Worm (Caenorhabditis elegans) whole organism, young adult: ENCODE results near the gene ttr-25.

Source experiments
- B0336.3 ChIP-seq: fragments of 200-800 bp; sonication (Bioruptor generic); IDR thresholded peaks from 2 replicates; pipeline ENCODE4 v1.3.6; 2022; ENCODE audit warnings: missing genetic modification characterization, missing compliant biosample characterization
- F37B4.10 ChIP-seq: fragments of 200-800 bp; sonication (Bioruptor generic); IDR thresholded peaks from 2 replicates; pipeline ENCODE4 v1.3.6; 2022; ENCODE audit warnings: missing genetic modification characterization, missing compliant biosample characterization
- F39B2.1 ChIP-seq: fragments of 200-800 bp; sonication (Bioruptor generic); IDR thresholded peaks from 2 replicates; pipeline ENCODE4 v1.3.6; 2022; ENCODE audit warnings: missing genetic modification reagents, missing genetic modification characterization, missing compliant biosample characterization
- F52B5.7 ChIP-seq: sonication (generic microtip); optimal IDR thresholded peaks from 2 replicates; lab custom pipeline; 2016; ENCODE audit warnings: mild to moderate bottlenecking, missing genetic modification characterization, missing compliant biosample characterization
- Y53F4B.3 ChIP-seq: fragments of 200-800 bp; sonication (Bioruptor generic); IDR thresholded peaks from 2 replicates; pipeline ENCODE4 v1.3.6; 2022; ENCODE audit warnings: missing genetic modification reagents, missing genetic modification characterization, missing compliant biosample characterization
- Y53G8AR.9 ChIP-seq: fragments of 200-800 bp; sonication (Bioruptor generic); conservative IDR thresholded peaks from 2 replicates; pipeline ENCODE4 v1.3.6; 2022; ENCODE audit warnings: missing genetic modification reagents, missing genetic modification characterization, missing compliant biosample characterization
- akir-1 ChIP-seq: fragments of 200-800 bp; sonication (Bioruptor generic); optimal IDR thresholded peaks from 2 replicates; lab custom pipeline; 2018; ENCODE audit warnings: mild to moderate bottlenecking, missing genetic modification characterization, moderate library complexity, missing compliant biosample characterization
- atf-7 ChIP-seq: sonication (generic microtip); optimal IDR thresholded peaks from 2 replicates; lab custom pipeline; 2017; ENCODE audit warnings: mild to moderate bottlenecking, missing genetic modification characterization, missing compliant biosample characterization
- bed-2 ChIP-seq: fragments of 200-800 bp; sonication (Bioruptor generic); IDR thresholded peaks from 2 replicates; pipeline ENCODE4 v1.3.6; 2022; ENCODE audit warnings: missing genetic modification reagents, missing genetic modification characterization, missing compliant biosample characterization
- cebp-1 ChIP-seq, 2 experiments: fragments of 200-800 bp in 1 of 2; sonication (Bioruptor generic) in 1 of 2; sonication (generic microtip) in 1 of 2; IDR thresholded peaks in 1 of 2; optimal IDR thresholded peaks in 1 of 2; 2 replicates each; pipeline versions ENCODE4 v1.3.6 to Lab custom; 2017 to 2022; ENCODE audit warnings: missing compliant biosample characterization in 2 of 2, missing genetic modification characterization in 2 of 2, mild to moderate bottlenecking in 1 of 2, missing genetic modification reagents in 1 of 2, moderate library complexity in 1 of 2
- ceh-40 ChIP-seq: fragments of 200-800 bp; sonication (Bioruptor generic); IDR thresholded peaks from 2 replicates; pipeline ENCODE4 v1.3.6; 2022; ENCODE audit warnings: missing genetic modification characterization, missing compliant biosample characterization
- die-1 ChIP-seq: sonication (generic microtip); optimal IDR thresholded peaks from 2 replicates; lab custom pipeline; 2016; ENCODE audit warnings: missing genotype, mild to moderate bottlenecking, missing genetic modification characterization, missing compliant biosample characterization
- efl-1 ChIP-seq: fragments of 150-350 bp; optimal IDR thresholded peaks from 2 replicates; lab custom pipeline; 2014; ENCODE audit warnings: missing biosample characterization, missing genetic modification reagents, missing genetic modification characterization
- egrh-3 ChIP-seq: fragments of 200-800 bp; sonication (Bioruptor generic); IDR thresholded peaks from 2 replicates; pipeline ENCODE4 v1.3.6; 2022; ENCODE audit warnings: missing genetic modification reagents, missing genetic modification characterization, missing compliant biosample characterization
- ets-4 ChIP-seq: fragments of 200-800 bp; sonication (Bioruptor generic); optimal IDR thresholded peaks from 2 replicates; lab custom pipeline; 2018; ENCODE audit warnings: mild to moderate bottlenecking, missing genetic modification characterization, missing compliant biosample characterization
- fkh-3 ChIP-seq: sonication (generic microtip); optimal IDR thresholded peaks from 2 replicates; lab custom pipeline; 2016; ENCODE audit warnings: mild to moderate bottlenecking, missing genetic modification characterization, missing compliant biosample characterization
- gei-17 ChIP-seq: fragments of 200-800 bp; sonication (Bioruptor generic); optimal IDR thresholded peaks from 2 replicates; lab custom pipeline; 2018; ENCODE audit warnings: mild to moderate bottlenecking, missing genetic modification characterization, missing compliant biosample characterization
- him-1 ChIP-seq: sonication (generic microtip); optimal IDR thresholded peaks from 2 replicates; lab custom pipeline; 2016; ENCODE audit warnings: missing genotype, missing genetic modification reagents, missing genetic modification characterization, missing compliant biosample characterization
- hmg-20 ChIP-seq: fragments of 200-800 bp; sonication (Bioruptor generic); IDR thresholded peaks from 2 replicates; pipeline ENCODE4 v1.3.6; 2022; ENCODE audit warnings: missing genetic modification reagents, missing genetic modification characterization, missing compliant biosample characterization
- hrde-1 ChIP-seq: sonication (generic microtip); optimal IDR thresholded peaks from 2 replicates; lab custom pipeline; 2016; ENCODE audit warnings: missing genetic modification characterization, mild to moderate bottlenecking, missing compliant biosample characterization, moderate library complexity, missing genotype, missing genetic modification reagents, borderline replicate concordance
- hsf-1 ChIP-seq: fragments of 200-800 bp; sonication (Bioruptor generic); IDR thresholded peaks from 2 replicates; pipeline ENCODE4 v1.3.6; 2022; ENCODE audit warnings: missing genetic modification reagents, missing genetic modification characterization, missing compliant biosample characterization
- let-526 ChIP-seq: fragments of 200-800 bp; sonication (Bioruptor generic); IDR thresholded peaks from 2 replicates; pipeline ENCODE4 v1.3.6; 2022; ENCODE audit warnings: missing genetic modification reagents, missing genetic modification characterization, missing compliant biosample characterization
- let-607 ChIP-seq, 2 experiments: fragments of 200-800 bp in 1 of 2; sonication (Bioruptor generic) in 1 of 2; sonication (generic microtip) in 1 of 2; optimal IDR thresholded peaks; 2 replicates each; lab custom pipeline; 2016 to 2018; ENCODE audit warnings: mild to moderate bottlenecking in 2 of 2, missing compliant biosample characterization in 2 of 2, missing genetic modification characterization in 2 of 2, moderate library complexity in 2 of 2, missing genotype in 1 of 2
- lin-26 ChIP-seq: fragments of 200-800 bp; sonication (Bioruptor generic); IDR thresholded peaks from 2 replicates; pipeline ENCODE4 v1.3.6; 2022; ENCODE audit warnings: missing genetic modification reagents, missing genetic modification characterization, missing compliant biosample characterization
- lsy-27 ChIP-seq: sonication (generic microtip); optimal IDR thresholded peaks from 2 replicates; lab custom pipeline; 2017; ENCODE audit warnings: missing genetic modification characterization, mild to moderate bottlenecking, missing compliant biosample characterization, antibody characterized with exemption, missing genotype, borderline replicate concordance; ENCODE audit not compliant: insufficient read depth
- mes-4 ChIP-seq: sonication (generic microtip); optimal IDR thresholded peaks from 2 replicates; lab custom pipeline; 2016; ENCODE audit warnings: missing genotype, missing genetic modification characterization, missing compliant biosample characterization
- mxl-1 ChIP-seq: sonication (generic microtip); optimal IDR thresholded peaks from 2 replicates; lab custom pipeline; 2016; ENCODE audit warnings: missing genetic modification characterization, missing compliant biosample characterization
- nfya-2 ChIP-seq: fragments of 200-800 bp; sonication (Bioruptor generic); IDR thresholded peaks from 2 replicates; pipeline ENCODE4 v1.3.6; 2022; ENCODE audit warnings: missing genetic modification reagents, missing genetic modification characterization, missing compliant biosample characterization
- nhr-120 ChIP-seq: fragments of 200-800 bp; sonication (Bioruptor generic); IDR thresholded peaks from 2 replicates; pipeline ENCODE4 v1.3.6; 2022; ENCODE audit warnings: missing genetic modification characterization, missing compliant biosample characterization
- nhr-80 ChIP-seq: sonication (generic microtip); optimal IDR thresholded peaks from 2 replicates; lab custom pipeline; 2016; ENCODE audit warnings: missing genetic modification characterization, missing compliant biosample characterization
- rcor-1 ChIP-seq: fragments of 200-800 bp; sonication (Bioruptor generic); IDR thresholded peaks from 2 replicates; pipeline ENCODE4 v1.3.6; 2022; ENCODE audit warnings: missing genetic modification reagents, missing genetic modification characterization, missing compliant biosample characterization
- rpc-1 ChIP-seq, 2 experiments: fragments of 150-350 bp in 1 of 2; sonication (generic microtip) in 1 of 2; optimal IDR thresholded peaks; 2 replicates each; lab custom pipeline; 2014 to 2018; ENCODE audit warnings: missing biosample characterization in 1 of 2, missing genetic modification characterization in 1 of 2, missing genetic modification reagents in 1 of 2, missing genotype in 1 of 2
- snpc-3.4 ChIP-seq: sonication (generic microtip); optimal IDR thresholded peaks from 2 replicates; lab custom pipeline; 2017; ENCODE audit warnings: missing genetic modification characterization, mild to moderate bottlenecking, missing compliant biosample characterization, antibody characterized with exemption, moderate library complexity, missing genotype, missing genetic modification reagents
- snpc-4 ChIP-seq, 5 experiments: fragments of 150-350 bp in 1 of 5; sonication (generic microtip) in 4 of 5; optimal IDR thresholded peaks; 2 replicates each; lab custom pipeline; 2014 to 2018; ENCODE audit warnings: missing genetic modification characterization in 5 of 5, missing biosample characterization in 3 of 5, antibody characterized with exemption in 2 of 5, mild to moderate bottlenecking in 2 of 5, missing compliant biosample characterization in 2 of 5, missing genotype in 2 of 5, moderate library complexity in 2 of 5, missing genetic modification reagents in 1 of 5
- somi-1 ChIP-seq: fragments of 200-800 bp; sonication (Bioruptor generic); optimal IDR thresholded peaks from 2 replicates; lab custom pipeline; 2018; ENCODE audit warnings: mild to moderate bottlenecking, missing genetic modification characterization, missing compliant biosample characterization
- tbp1 ChIP-seq: fragments of 200-800 bp; sonication (Bioruptor generic); optimal IDR thresholded peaks from 2 replicates; lab custom pipeline; 2018; ENCODE audit warnings: mild to moderate bottlenecking, missing genetic modification characterization, missing compliant biosample characterization
- unc-62 ChIP-seq: fragments of 150-350 bp; optimal IDR thresholded peaks from 2 replicates; lab custom pipeline; 2014; ENCODE audit warnings: missing biosample characterization, missing genetic modification reagents, missing genetic modification characterization
- ztf-18 ChIP-seq: sonication (generic microtip); optimal IDR thresholded peaks from 2 replicates; lab custom pipeline; 2016; ENCODE audit warnings: missing genotype, mild to moderate bottlenecking, missing genetic modification characterization, missing compliant biosample characterization
- ztf-22 ChIP-seq: fragments of 200-800 bp; sonication (Bioruptor generic); optimal IDR thresholded peaks from 2 replicates; lab custom pipeline; 2018; ENCODE audit warnings: mild to moderate bottlenecking, missing genetic modification characterization, moderate library complexity, missing compliant biosample characterization
- ztf-26 ChIP-seq: sonication (generic microtip); optimal IDR thresholded peaks from 2 replicates; lab custom pipeline; 2017; ENCODE audit warnings: missing genetic modification characterization, missing compliant biosample characterization
- ztf-28 ChIP-seq: fragments of 200-800 bp; sonication (Bioruptor generic); IDR thresholded peaks from 2 replicates; pipeline ENCODE4 v1.3.6; 2022; ENCODE audit warnings: missing genetic modification reagents, missing genetic modification characterization, missing compliant biosample characterization
- ztf-6 ChIP-seq: fragments of 200-800 bp; sonication (Bioruptor generic); IDR thresholded peaks from 2 replicates; pipeline ENCODE4 v1.3.6; 2022; ENCODE audit warnings: missing genetic modification reagents, missing genetic modification characterization, missing compliant biosample characterization

ttr-25 gene

ce11 chrV:18576128-18576527 lies 19.6 kb downstream of the ttr-25 start (continued):
- no peak for TF ChIP-seq egrh-3
- TF ChIP-seq lin-26 (GFP tag; lab: Robert Waterston, UW), result no peak
- TF ChIP-seq akir-1 (GFP tag; lab: Kevin White, UChicago), result no peak
- no peak for TF ChIP-seq mxl-1 (tag; lab: Kevin White, UChicago)
- no peak for TF ChIP-seq hrde-1 (tag; lab: Kevin White, UChicago)
- TF ChIP-seq gei-17 (GFP tag; lab: Kevin White, UChicago), result no peak
- TF ChIP-seq ztf-28 (GFP tag; lab: Robert Waterston, UW), result no peak
- TF ChIP-seq lsy-27 (tag; lab: Kevin White, UChicago), result no peak
- no peak for TF ChIP-seq nhr-120 (GFP tag; lab: Robert Waterston, UW)
- TF ChIP-seq somi-1 (GFP tag; lab: Kevin White, UChicago), result no peak
- TF ChIP-seq rpc-1 (optimal IDR thresholded peaks at IDR 0.05; lab: Kevin White, UChicago), result no peak
- no peak for TF ChIP-seq rpc-1 (tag; optimal IDR thresholded peaks at IDR 0.05; lab: Kevin White, UChicago)
- no peak for TF ChIP-seq mes-4 (tag; lab: Kevin White, UChicago)
- TF ChIP-seq Y53G8AR.9 (GFP tag; lab: Robert Waterston, UW), result 0 out of 2 replicates have a peak, but pooled peaks have one; percentile 56
- no peak for TF ChIP-seq snpc-3.4
- TF ChIP-seq ztf-26 (tag; lab: Kevin White, UChicago), result no peak
- TF ChIP-seq bed-2 (GFP tag; lab: Robert Waterston, UW), result no peak
- TF ChIP-seq efl-1 (GFP tag; lab: Kevin White, UChicago), result no peak
- peak; percentile 63 for TF ChIP-seq atf-7 (tag; lab: Kevin White, UChicago)
- TF ChIP-seq hmg-20 (GFP tag; lab: Robert Waterston, UW), result no peak
- peak; percentile 4 for TF ChIP-seq F52B5.7 (tag; lab: Kevin White, UChicago)
- no peak for TF ChIP-seq nfya-2 (GFP tag; lab: Robert Waterston, UW)

DNA sequence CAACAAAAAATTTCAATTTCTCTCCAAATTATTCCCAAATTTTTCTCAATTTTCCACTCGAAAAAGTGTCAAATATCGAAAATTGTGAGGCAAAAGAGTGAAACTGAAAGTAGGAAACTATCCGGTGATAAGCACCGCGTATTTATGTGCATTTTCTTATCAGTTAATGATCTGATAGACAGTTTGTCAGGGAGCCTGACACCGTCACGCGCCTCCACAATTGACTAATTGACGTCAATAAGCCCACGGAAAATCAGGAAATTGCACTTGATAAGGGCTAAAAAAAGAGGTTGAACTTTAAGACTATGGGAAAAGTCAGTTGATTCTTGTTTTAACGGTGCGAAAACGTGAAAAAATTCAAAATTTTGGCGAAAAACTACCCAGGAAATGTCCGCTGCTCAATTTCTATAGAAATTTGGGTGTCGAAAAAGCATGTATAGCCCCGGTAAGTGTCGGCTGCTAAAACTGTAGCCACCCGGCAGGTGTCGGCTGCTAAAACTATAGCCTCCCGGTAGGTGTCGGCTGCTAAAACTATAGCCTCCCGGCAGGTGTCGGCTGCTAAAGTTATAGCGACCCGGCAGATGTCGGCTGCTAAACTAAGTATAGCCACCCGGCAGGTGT lies 21.1 kb downstream of the ttr-25 start:
- TF ChIP-seq tbp1 (GFP tag; lab: Kevin White, UChicago) (peak; percentile 39), ceh-40 (GFP tag; lab: Robert Waterston, UW) (no peak), ztf-22 (GFP tag; lab: Kevin White, UChicago) (peak; percentile 41), snpc-4 (GFP tag; optimal IDR thresholded peaks at IDR 0.05; lab: Kevin White, UChicago) (no peak), snpc-4 (tag; optimal IDR thresholded peaks at IDR 0.05; lab: Kevin White, UChicago) (peak in 3 of 4 experiments; percentile 50 to 86 (median 66)), snpc-3.4 (no peak), ztf-6 (GFP tag; lab: Robert Waterston, UW) (no peak), B0336.3 (GFP tag; lab: Robert Waterston, UW) (peak; percentile 31; the same call in 1 of the 2 replicates), atf-7 (tag; lab: Kevin White, UChicago) (peak; percentile 55), let-607 (tag; optimal IDR thresholded peaks at IDR 0.05; lab: Kevin White, UChicago) (peak; percentile 32 to 40), rcor-1 (GFP tag; lab: Robert Waterston, UW) (no peak), ztf-18 (tag; lab: Kevin White, UChicago) (peak; percentile 19), nhr-80 (peak; percentile 76), let-526 (0 out of 2 replicates have a peak, but pooled peaks have one; percentile 35), Y53F4B.3 (GFP tag; lab: Robert Waterston, UW) (no peak), fkh-3 (no peak), ets-4 (GFP tag; lab: Kevin White, UChicago) (no peak), F39B2.1 (GFP tag; lab: Robert Waterston, UW) (no peak), die-1 (no peak), F37B4.10 (GFP tag; lab: Robert Waterston, UW) (no peak), ztf-28 (GFP tag; lab: Robert Waterston, UW) (no peak), him-1 (tag; lab: Kevin White, UChicago) (no peak), cebp-1 (GFP tag; IDR thresholded peaks at IDR 0.05; lab: Robert Waterston, UW) (no peak), cebp-1 (tag; optimal IDR thresholded peaks at IDR 0.05; lab: Kevin White, UChicago) (peak; percentile 45), hsf-1 (no peak), unc-62 (peak; percentile 84)
- TF ChIP-seq, all 124 proteins: peak for 11
